Fruit fly (Drosophila melanogaster) whole organism, larva: ENCODE results near the gene zfh2.

ENCODE experiments used
- noc ChIP-seq: fragments of 200-800 bp; sonication (Bioruptor generic); optimal IDR thresholded peaks from 3 replicates; lab custom pipeline; 2019; ENCODE audit warnings: missing biosample characterization, mild to moderate bottlenecking, missing genetic modification characterization, moderate library complexity

zfh2 gene

DNA sequence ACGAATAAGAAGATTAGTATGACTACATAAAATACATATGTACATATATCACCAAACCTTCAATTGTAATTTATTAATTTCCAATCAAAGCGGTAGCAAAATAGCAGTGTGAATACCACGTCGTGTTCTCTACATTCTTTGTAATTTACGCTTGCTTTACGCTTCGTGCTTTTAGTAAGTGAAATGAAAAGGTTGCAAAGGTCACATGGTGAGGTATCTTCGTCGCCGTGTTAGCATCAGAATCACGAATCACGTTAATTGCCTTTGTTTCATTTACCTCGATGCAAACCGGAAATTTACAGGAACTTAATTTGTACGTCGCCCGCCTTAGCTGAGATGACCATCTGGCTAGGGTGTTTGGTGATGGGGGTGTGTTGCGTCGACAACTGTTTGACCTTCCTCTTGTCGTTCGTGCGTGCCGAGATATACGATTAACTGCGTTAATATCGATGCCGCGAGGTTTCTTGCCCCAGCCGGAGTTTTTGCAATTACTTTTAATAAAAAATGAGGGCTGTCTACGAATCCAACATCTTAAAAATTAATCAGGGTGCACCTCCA is 10.8 kb upstream of the zfh2 start:
- no peak for TF ChIP-seq noc (tag; lab: Kevin White, UChicago)

DNA sequence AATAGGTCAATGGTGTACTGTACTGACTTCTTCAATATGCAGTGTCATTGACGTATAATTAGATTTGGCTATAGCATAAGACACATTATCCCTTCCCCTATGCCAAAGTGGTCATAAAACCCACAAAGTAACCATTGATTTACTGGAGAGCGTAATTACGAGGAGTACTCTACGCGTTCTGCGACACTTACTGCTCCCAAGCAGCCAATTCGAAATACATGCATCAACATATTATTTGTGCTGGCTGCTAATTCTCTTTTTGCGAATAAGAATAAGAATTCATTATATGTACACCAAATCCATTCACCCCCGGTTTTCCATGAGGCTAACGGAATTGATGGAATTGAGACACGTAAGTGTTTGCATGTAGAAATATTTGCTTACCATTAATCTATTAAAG is 9.0 kb upstream of the zfh2 start:
- no peak for TF ChIP-seq noc (tag; lab: Kevin White, UChicago)

DNA sequence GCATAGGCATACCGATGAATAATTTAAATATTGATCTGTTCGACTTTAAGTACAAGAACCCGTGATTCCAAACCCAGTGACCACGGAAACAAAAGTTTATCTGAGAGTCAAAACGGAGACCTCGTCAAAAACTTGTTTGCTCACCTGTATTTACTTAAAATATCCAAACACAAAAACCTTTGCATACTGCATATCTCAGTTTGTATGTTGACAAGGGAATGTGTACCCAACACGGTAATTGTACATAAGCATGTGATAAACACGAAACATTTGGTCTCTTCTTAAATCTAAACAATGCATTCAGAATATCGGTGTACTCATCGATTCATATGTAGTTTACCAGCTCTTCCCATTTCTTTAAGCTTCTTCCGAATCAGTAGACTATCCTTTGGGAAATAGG is 3.9 kb upstream of the zfh2 start:
- peak; percentile 8 for TF ChIP-seq noc (tag; lab: Kevin White, UChicago)

DNA sequence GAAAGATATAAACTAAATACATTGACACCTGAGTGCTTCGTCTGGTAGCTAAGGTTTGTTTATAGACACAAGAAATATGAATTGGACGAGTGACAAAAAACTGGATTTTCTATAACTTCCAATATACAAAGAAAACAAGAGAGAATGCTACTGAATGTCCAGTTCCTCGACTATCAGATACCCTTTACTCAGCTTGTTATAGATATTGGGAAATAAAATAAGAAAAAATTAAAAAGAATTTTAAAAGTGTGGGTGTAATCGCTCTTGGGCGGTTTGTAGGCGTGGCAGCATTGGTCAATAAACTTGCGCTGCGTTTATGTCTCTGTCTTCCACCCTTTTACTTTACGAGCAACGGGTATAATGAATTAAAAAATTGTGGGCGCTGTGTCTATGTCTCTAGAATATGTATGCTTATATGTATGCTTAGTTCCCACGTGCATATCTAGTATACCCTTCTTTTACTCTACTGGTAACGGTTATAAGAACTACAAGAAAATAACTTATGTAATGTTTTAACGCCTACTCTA is 3.2 kb upstream of the zfh2 start:
- TF ChIP-seq noc (tag; lab: Kevin White, UChicago) = no peak

DNA sequence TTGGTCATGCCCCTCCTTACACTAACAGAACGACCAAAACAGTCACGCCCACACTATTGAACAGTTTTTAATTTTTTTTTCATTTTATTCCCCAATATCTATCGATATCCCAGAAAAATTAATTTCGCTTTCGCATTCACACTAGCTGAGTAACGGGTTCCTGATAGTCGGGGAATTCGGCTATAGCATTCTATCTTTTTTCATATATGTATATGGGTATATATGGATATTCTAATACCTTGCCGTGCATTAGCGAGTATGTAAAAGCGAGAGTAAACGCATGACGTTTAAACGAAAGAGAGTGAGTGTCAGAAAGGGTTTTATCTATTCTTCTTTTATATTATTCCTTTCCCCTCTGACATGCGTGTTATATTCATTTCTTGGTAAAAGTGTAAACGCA is 2.5 kb upstream of the zfh2 start:
- TF ChIP-seq noc (tag; lab: Kevin White, UChicago) = no peak

DNA sequence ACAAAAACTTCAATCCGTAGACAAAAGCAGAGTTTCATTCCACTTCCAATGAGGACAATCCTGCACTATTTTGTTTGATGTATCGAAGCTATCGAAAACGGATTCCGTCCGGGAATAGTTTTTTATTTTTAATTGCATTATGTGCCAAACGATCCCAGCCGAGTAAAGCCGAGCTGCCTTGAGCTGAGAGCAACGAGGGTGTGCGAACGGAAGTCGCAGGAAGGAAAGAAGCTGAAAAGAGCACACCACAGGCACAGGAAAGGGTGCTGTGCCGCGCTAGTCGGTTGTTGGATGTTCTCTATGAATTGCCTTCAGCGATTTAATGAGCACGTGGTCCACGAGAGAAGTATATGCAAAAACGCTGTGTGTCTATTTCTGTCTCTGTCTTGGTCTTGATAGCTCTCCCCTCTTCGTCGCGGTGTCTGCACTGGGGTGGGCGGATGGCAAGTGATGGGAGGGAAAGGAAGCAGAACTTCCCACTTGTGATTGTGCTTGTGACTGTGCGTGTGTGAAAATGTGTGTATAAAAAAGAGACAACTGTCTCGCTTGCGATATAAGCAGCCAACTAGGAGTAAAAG is 989 bp downstream of the zfh2 start:
- TF ChIP-seq noc (tag; lab: Kevin White, UChicago) = no peak

DNA sequence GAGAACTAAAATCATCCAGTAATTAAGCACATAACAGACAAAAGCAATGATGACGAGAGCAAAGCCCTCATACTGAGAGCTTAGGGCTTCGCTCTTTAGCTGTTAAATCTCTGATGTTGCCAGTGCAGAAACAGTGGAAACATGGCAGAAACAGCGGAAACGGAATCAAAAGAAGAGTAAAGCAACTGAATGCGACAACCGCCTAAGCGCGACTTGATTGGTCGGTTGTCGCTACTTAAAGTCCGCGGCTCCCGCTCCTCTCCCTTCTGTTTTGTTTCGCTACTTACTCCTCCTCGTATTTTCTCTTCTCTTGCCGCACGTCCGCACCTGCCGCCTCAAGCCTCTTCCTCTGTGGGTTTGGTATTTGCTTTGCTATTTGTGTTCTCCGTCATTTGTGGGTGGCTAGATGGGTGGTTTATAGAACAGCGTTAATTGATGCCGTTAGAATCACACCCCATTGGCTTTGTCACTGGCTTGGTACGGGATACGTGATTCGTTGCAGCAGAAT is 3.6 kb downstream of the zfh2 start:
- TF ChIP-seq noc (tag; lab: Kevin White, UChicago) = no peak

DNA sequence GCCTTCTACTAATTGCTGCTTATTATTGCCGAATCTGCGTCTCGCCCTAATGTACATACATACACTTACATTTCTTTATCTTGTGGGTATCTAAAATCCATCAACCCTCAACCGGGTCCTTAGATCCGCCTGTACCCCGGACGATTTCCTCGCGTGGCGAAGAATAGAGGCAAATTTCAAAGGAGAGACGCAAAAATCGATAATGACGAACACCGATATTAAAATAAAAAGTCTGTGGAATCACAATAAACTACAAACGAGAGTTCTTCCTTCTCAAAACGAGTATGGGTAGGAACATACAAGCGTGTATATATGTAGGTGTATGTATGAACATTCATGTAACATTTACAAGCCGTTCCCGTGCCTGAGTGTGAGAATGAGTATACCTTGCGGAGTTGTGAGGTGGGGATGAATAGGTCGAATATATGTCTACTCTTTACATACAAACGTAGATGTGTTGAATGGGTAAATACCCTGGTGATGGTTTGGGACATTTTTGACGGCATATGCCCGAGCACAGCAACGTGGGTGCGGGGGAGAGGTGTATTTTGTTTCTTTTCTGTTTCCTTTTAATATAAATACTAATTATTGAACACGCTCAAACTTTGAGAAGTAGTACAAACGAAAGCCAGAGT is 4.5 kb downstream of the zfh2 start:
- no peak for TF ChIP-seq noc (tag; lab: Kevin White, UChicago)

DNA sequence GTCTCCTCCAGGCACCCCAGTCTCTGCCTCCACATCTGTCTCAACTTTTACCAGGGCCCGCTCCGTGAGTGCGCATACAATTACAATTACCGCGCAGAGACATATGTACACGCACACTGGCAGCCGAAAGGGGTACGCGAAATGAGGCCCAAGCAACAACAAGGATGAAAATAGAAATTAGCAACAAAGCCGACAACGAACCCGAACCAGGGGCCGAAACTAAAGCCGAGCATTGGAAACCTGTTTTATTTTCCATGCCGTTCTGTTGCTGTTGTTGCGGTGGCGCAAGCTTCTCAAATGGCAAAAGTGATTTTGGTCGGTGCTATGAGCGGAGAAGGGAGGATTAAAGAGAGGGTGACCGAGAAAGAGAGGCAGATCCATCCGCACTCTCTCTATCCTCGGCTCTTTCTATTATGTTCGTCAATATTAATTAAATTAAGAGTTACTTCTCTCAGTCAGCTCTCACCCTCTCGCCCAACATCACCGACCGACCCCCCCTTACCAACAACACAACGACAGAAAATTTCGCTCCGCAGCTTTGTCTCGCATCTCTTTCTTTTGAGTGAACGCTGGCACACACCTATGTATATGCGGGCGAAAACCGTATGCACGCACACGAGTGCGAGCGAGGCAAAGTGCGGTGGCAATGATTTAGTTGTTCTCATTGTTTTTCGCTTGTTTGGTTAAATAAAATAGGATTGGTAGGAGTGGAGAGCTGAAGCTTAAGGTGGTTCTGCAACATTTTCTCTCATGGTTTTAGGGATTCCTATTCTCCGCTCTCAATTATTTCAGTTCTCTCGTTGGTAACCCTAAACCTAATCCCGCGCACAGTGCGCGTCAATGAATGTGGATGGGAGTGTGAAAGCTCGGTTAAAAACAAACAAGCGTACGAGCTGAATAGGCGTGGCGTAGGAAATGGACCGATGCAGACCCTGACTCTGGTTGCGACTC is 5.9 kb downstream of the zfh2 start:
- TF ChIP-seq noc (tag; lab: Kevin White, UChicago) = no peak

DNA sequence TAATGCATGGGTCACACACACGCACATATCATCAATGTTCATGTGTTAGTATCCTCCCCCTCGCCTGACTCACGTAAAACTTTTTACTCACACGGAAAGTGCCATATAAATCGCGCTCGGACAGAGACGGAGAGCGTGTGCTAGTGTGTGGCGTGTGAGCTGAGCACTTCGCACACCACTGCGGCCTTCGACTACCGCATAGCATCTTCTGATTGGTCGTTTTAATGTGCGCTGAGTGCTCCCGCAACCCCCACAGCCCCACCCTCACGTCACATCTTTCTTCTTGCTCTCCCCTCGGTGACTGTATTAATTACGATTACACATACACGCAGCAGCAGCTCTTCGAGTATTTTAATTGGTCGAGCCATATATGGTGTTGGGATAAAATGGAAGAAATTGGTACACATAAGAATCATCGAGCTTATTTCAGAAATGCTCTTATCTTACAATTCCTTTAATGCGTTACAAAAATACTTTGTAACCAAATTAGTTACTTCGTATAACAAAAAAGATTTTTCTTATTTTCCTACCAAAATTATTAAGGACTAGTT is 6.9 kb downstream of the zfh2 start:
- TF ChIP-seq noc (tag; lab: Kevin White, UChicago) = no peak

DNA sequence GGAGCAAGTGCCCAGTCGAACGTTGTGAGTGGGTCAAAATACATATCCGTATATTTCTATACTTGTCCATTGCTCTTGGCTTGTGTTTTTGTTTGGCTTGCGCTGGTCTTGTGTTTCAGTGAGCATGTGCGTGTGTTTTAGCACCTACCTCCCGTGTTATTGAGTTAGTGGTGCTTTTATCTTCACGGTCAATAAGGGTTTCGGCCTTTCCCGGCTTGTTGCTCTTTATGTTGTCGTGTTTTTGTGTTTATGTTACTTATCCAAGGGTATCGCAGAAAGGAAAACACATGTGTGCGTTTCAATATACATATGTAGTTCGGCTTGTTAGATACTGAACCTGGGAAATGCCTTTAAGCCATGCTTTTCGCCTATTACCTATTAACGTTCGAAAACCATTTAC is 8.2 kb downstream of the zfh2 start:
- TF ChIP-seq noc (tag; lab: Kevin White, UChicago) = no peak

DNA sequence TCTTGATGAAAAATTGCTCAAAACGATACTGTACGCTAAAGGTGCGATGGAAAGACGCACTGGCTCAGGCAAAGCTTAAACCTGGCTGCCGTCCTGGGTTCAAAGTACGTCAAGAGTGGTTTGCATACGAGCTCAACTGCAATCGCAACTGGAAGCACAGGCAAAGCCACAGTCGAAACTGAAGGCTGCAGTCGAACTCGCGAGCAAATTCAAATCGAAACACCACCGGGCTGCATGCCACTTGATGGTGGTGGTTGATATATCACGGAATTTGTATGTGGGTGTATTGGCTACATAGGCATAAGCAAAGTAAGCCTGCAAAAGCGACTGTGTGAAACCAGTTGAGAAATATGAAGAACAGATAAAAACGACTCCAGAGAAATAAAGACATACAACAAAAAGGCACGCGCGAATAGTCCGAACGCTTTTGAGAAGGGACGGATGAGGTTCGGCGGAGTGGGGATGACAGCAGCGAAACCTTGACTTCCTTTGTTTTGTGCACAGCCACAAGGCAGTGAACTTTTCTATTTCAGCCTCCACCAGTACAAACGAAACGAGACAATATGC is 17.9 kb downstream of the zfh2 start:
- no peak for TF ChIP-seq noc (tag; lab: Kevin White, UChicago)

DNA sequence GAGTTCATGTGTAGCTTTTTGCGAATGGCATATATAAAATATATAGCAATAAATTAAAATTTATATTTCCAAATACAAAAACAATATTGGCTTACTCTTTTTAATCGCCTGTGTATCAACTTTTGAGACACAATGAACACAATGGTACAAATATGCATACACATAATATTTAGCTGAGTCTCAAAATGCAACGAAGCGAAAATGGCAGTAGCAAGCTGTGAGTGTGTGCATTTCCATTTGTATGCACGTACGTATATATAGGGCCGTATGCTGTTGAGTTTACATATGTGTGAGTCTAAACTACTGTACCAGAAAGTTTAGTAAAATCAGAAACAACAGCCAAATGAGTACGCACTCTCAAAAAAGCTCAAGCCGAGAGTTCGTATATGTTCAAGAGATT is 53.1 kb downstream of the zfh2 start:
- TF ChIP-seq noc (tag; lab: Kevin White, UChicago) = no peak

DNA sequence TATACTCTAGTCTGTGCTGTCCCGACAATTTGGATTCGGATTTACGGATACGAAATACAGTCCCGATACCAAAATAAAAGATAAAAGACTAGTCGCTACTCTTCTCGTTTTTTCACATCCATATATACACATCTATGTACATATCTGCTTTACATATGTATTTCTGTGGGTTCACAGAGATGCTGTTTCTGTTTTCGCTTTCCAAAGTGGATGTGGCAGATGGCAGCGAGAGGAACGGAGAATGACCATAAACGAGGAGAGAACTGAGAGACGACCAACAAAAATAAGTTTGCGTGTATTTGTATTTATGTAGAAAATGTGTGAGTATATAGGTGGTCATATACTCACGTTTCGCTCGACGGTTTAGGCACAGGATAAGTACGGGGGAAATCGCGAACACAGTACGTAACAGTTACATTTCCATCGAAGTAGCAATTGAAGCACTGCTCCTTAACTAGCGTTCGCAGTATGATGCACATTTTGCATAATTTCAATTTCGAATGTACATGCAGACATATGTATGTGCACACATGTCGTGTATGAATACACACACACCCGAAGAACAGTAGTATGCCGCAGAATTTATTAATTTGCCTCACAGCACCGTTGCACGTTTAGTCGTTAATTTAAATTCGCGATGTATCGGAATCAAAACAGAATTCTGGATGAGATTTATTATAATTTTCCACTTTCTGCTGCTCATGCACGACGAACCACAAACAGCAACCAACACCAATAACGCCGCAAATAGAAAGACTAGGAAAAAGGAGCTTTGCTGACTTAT is 55.7 kb downstream of the zfh2 start, which contains the start of gene Tdg:
TSS of gene Tdg (minus strand) at position 760 of the 784 bp plus-strand sequence.
- no peak for TF ChIP-seq noc (tag; lab: Kevin White, UChicago)
